Fruit fly (Drosophila melanogaster): ENCODE measurements around the gene Dpck.

DNA sequence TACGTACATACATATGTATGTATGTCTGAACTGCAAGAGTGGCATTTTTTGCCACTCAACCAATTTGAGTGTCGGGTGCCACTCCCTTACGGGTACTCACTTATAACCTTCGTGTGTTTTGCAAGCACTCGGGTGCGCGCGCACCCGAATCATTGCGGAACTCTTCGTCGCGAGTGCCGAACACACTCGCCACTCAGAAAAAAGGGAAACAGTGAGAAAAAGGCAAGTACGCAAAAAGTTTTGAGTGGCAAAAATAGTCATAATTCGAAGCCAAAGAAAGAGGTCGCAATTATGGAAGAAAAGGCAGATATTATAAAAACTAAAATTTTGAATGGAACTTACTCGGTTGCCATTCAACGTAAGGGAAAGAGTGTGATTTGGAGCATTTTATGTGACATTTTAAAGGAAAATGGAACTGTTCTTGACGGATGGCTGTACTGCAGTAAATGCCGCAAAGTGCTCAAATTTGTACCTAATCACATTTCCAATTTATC is 8.4 kb downstream of the Dpck start:
- TF ChIP-seq dsf (GFP tag; optimal IDR thresholded peaks at IDR 0.05; ENCODE audit: borderline replicate concordance) (no peak), Abd-B (GFP tag; optimal IDR thresholded peaks at IDR 0.05) (no peak), br (GFP tag; optimal IDR thresholded peaks at IDR 0.05) (no peak), h (GFP tag; optimal IDR thresholded peaks at IDR 0.05) (peak; percentile 75), Myc (optimal IDR thresholded peaks at IDR 0.05) (no peak), tai (GFP tag; optimal IDR thresholded peaks at IDR 0.05) (no peak), lola (GFP tag; optimal IDR thresholded peaks at IDR 0.05) (no peak), Jra (GFP tag; optimal IDR thresholded peaks at IDR 0.05) (no peak), fru (GFP tag; optimal IDR thresholded peaks at IDR 0.05) (peak; percentile 40), rgr (GFP tag; optimal IDR thresholded peaks at IDR 0.05) (peak; percentile 33)
